Worm (Caenorhabditis elegans) whole organism, late embryonic: ENCODE measurements around the gene col-42.

Experiments
- K09A11.1 ChIP-seq: sonication (generic microtip); optimal IDR thresholded peaks from 2 replicates; lab custom pipeline; 2017; ENCODE audit warnings: antibody characterized with exemption, mild to moderate bottlenecking, missing genetic modification characterization, missing compliant biosample characterization; ENCODE audit not compliant: insufficient read depth
- ama-1 ChIP-seq: fragments of 150-350 bp; optimal IDR thresholded peaks from 2 replicates; lab custom pipeline; 2014
- ceh-24 ChIP-seq: sonication (generic microtip); optimal IDR thresholded peaks from 2 replicates; lab custom pipeline; 2016; ENCODE audit warnings: mild to moderate bottlenecking, missing genetic modification characterization, missing compliant biosample characterization
- dve-1 ChIP-seq: sonication (generic microtip); optimal IDR thresholded peaks from 2 replicates; lab custom pipeline; 2017; ENCODE audit warnings: antibody characterized with exemption, mild to moderate bottlenecking, missing genetic modification characterization, missing compliant biosample characterization
- elt-2 ChIP-seq: sonication (generic microtip); optimal IDR thresholded peaks from 2 replicates; lab custom pipeline; 2016; ENCODE audit warnings: missing genetic modification reagents, missing genetic modification characterization, missing compliant biosample characterization
- elt-4 ChIP-seq: sonication (generic microtip); optimal IDR thresholded peaks from 2 replicates; lab custom pipeline; 2016; ENCODE audit warnings: missing genetic modification characterization, missing compliant biosample characterization
- mec-3 ChIP-seq: sonication (generic microtip); optimal IDR thresholded peaks from 2 replicates; lab custom pipeline; 2016; ENCODE audit warnings: borderline replicate concordance, missing genetic modification characterization, missing compliant biosample characterization
- unc-86 ChIP-seq: sonication (generic microtip); optimal IDR thresholded peaks from 2 replicates; lab custom pipeline; 2016; ENCODE audit warnings: missing genetic modification characterization, missing compliant biosample characterization
- ztf-16 ChIP-seq: sonication (generic microtip); optimal IDR thresholded peaks from 2 replicates; lab custom pipeline; 2017; ENCODE audit warnings: missing genetic modification characterization, missing compliant biosample characterization

DNA sequence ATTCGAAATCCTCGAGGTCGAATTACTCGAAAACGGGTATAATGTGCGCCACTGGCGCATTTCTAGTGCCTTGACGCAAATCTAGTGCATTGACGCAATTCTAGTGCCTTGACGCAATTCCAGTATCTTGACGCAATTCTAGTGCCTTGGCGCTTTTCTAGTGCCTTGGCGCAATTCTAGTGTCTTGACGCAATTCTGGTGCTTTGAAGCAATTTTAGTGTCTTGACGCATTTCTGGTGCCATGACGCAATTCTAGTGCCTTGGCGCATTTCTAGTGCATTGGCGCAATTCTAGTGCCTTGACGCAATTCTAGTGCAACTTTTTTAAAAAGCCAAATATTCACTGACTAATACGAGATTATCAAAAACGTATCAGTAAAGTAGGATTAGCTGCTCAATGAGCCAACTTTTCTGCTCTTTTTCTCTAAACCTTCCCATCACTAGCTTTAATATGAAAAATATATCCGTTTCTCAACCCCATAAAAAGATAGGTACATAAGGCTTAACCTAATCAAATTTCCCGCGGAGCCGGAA, 46.2 kb downstream of the col-42 start, which contains the start of gene Y69H2.17:
- TF ChIP-seq elt-4 (tag; lab: Kevin White, UChicago) (no peak), ama-1 (lab: Kevin White, UChicago) (no peak), dve-1 (tag; lab: Kevin White, UChicago) (no peak), K09A11.1 (tag; lab: Kevin White, UChicago) (no peak), elt-2 (tag; lab: Kevin White, UChicago) (no peak), ztf-16 (tag; lab: Kevin White, UChicago) (no peak), ceh-24 (tag; lab: Kevin White, UChicago) (no peak), unc-86 (tag; lab: Kevin White, UChicago) (no peak), mec-3 (no peak)
